Worm (Caenorhabditis elegans) whole organism, young adult: ENCODE data around the gene hrg-5.

Source experiments
- B0035.1 ChIP-seq: sonication (generic microtip); optimal IDR thresholded peaks from 2 replicates; lab custom pipeline; 2016; ENCODE audit warnings: missing genetic modification characterization, mild to moderate bottlenecking, missing compliant biosample characterization, missing genotype, missing genetic modification reagents
- C17E4.6 ChIP-seq: fragments of 200-800 bp; sonication (Bioruptor generic); IDR thresholded peaks from 2 replicates; pipeline ENCODE4 v1.3.6; 2022; ENCODE audit warnings: missing genetic modification reagents, missing genetic modification characterization, missing compliant biosample characterization
- D2030.7 ChIP-seq: fragments of 200-800 bp; sonication (Bioruptor generic); IDR thresholded peaks from 2 replicates; pipeline ENCODE4 v1.3.6; 2022; ENCODE audit warnings: missing genetic modification reagents, missing genetic modification characterization, missing compliant biosample characterization
- F33H1.4 ChIP-seq: fragments of 200-800 bp; sonication (Bioruptor generic); IDR thresholded peaks from 2 replicates; pipeline ENCODE4 v1.3.6; 2022; ENCODE audit warnings: missing genetic modification reagents, missing genetic modification characterization, missing compliant biosample characterization
- F52B5.7 ChIP-seq: sonication (generic microtip); optimal IDR thresholded peaks from 2 replicates; lab custom pipeline; 2016; ENCODE audit warnings: mild to moderate bottlenecking, missing genetic modification characterization, missing compliant biosample characterization
- K11D2.4 ChIP-seq: fragments of 200-800 bp; sonication (Bioruptor generic); IDR thresholded peaks from 2 replicates; pipeline ENCODE4 v1.3.6; 2022; ENCODE audit warnings: missing genetic modification reagents, missing genetic modification characterization, missing compliant biosample characterization
- Y53G8AR.9 ChIP-seq: fragments of 200-800 bp; sonication (Bioruptor generic); conservative IDR thresholded peaks from 2 replicates; pipeline ENCODE4 v1.3.6; 2022; ENCODE audit warnings: missing genetic modification reagents, missing genetic modification characterization, missing compliant biosample characterization
- Y67H2A.10 ChIP-seq: fragments of 200-800 bp; sonication (Bioruptor generic); conservative IDR thresholded peaks from 2 replicates; pipeline ENCODE4 v1.3.6; 2022; ENCODE audit warnings: missing genetic modification reagents, missing genetic modification characterization, missing compliant biosample characterization
- Y79H2A.3 ChIP-seq: fragments of 200-800 bp; sonication (Bioruptor generic); conservative IDR thresholded peaks from 2 replicates; pipeline ENCODE4 v1.3.6; 2022; ENCODE audit warnings: missing genetic modification reagents, missing genetic modification characterization, missing compliant biosample characterization
- akir-1 ChIP-seq: fragments of 200-800 bp; sonication (Bioruptor generic); optimal IDR thresholded peaks from 2 replicates; lab custom pipeline; 2018; ENCODE audit warnings: mild to moderate bottlenecking, missing genetic modification characterization, moderate library complexity, missing compliant biosample characterization
- aptf-2 ChIP-seq: fragments of 200-800 bp; sonication (Bioruptor generic); conservative IDR thresholded peaks from 2 replicates; pipeline ENCODE4 v1.3.6; 2022; ENCODE audit warnings: missing genetic modification reagents, missing genetic modification characterization, missing compliant biosample characterization
- attf-3 ChIP-seq: fragments of 200-800 bp; sonication (Bioruptor generic); conservative IDR thresholded peaks from 2 replicates; pipeline ENCODE4 v1.3.6; 2022; ENCODE audit warnings: missing genetic modification reagents, missing genetic modification characterization, missing compliant biosample characterization
- attf-6 ChIP-seq: fragments of 200-800 bp; sonication (Bioruptor generic); IDR thresholded peaks from 2 replicates; pipeline ENCODE4 v1.3.6; 2022; ENCODE audit warnings: missing genetic modification reagents, missing genetic modification characterization, missing compliant biosample characterization
- ccch-3 ChIP-seq: fragments of 200-800 bp; sonication (Bioruptor generic); optimal IDR thresholded peaks from 2 replicates; lab custom pipeline; 2018; ENCODE audit warnings: mild to moderate bottlenecking, missing genetic modification characterization, missing compliant biosample characterization
- cebp-1 ChIP-seq, 2 experiments: fragments of 200-800 bp in 1 of 2; sonication (Bioruptor generic) in 1 of 2; sonication (generic microtip) in 1 of 2; IDR thresholded peaks in 1 of 2; optimal IDR thresholded peaks in 1 of 2; 2 replicates each; pipeline versions ENCODE4 v1.3.6 to Lab custom; 2017 to 2022; ENCODE audit warnings: missing compliant biosample characterization in 2 of 2, missing genetic modification characterization in 2 of 2, mild to moderate bottlenecking in 1 of 2, missing genetic modification reagents in 1 of 2, moderate library complexity in 1 of 2
- ceh-100 ChIP-seq: fragments of 200-800 bp; sonication (Bioruptor generic); IDR thresholded peaks from 2 replicates; pipeline ENCODE4 v1.3.6; 2022; ENCODE audit warnings: missing genetic modification reagents, missing genetic modification characterization, missing compliant biosample characterization
- ceh-40 ChIP-seq: fragments of 200-800 bp; sonication (Bioruptor generic); IDR thresholded peaks from 2 replicates; pipeline ENCODE4 v1.3.6; 2022; ENCODE audit warnings: missing genetic modification characterization, missing compliant biosample characterization
- chd-7 ChIP-seq: sonication (generic microtip); optimal IDR thresholded peaks from 2 replicates; lab custom pipeline; 2016; ENCODE audit warnings: mild to moderate bottlenecking, missing genetic modification characterization, moderate library complexity, missing compliant biosample characterization
- die-1 ChIP-seq: sonication (generic microtip); optimal IDR thresholded peaks from 2 replicates; lab custom pipeline; 2016; ENCODE audit warnings: missing genotype, mild to moderate bottlenecking, missing genetic modification characterization, missing compliant biosample characterization
- egl-44 ChIP-seq: fragments of 200-800 bp; sonication (Bioruptor generic); IDR thresholded peaks from 2 replicates; pipeline ENCODE4 v1.3.6; 2022; ENCODE audit warnings: missing genetic modification reagents, missing genetic modification characterization, missing compliant biosample characterization
- ekl-4 ChIP-seq: fragments of 200-800 bp; sonication (Bioruptor generic); IDR thresholded peaks from 2 replicates; pipeline ENCODE4 v1.3.6; 2022; ENCODE audit warnings: missing genetic modification reagents, missing genetic modification characterization, missing compliant biosample characterization
- gei-17 ChIP-seq: fragments of 200-800 bp; sonication (Bioruptor generic); optimal IDR thresholded peaks from 2 replicates; lab custom pipeline; 2018; ENCODE audit warnings: mild to moderate bottlenecking, missing genetic modification characterization, missing compliant biosample characterization
- hlh-12 ChIP-seq: sonication (generic microtip); optimal IDR thresholded peaks from 2 replicates; lab custom pipeline; 2016; ENCODE audit warnings: missing genetic modification characterization, missing compliant biosample characterization
- hmg-1.2 ChIP-seq: fragments of 200-800 bp; sonication (Bioruptor generic); IDR thresholded peaks from 2 replicates; pipeline ENCODE4 v1.3.6; 2022; ENCODE audit warnings: missing genetic modification reagents, missing genetic modification characterization, missing compliant biosample characterization
- lin-40 ChIP-seq: sonication (generic microtip); optimal IDR thresholded peaks from 2 replicates; lab custom pipeline; 2016; ENCODE audit warnings: missing genetic modification characterization, mild to moderate bottlenecking, missing compliant biosample characterization, missing genotype, missing genetic modification reagents
- lir-1 ChIP-seq: fragments of 200-800 bp; sonication (Bioruptor generic); conservative IDR thresholded peaks from 2 replicates; pipeline ENCODE4 v1.3.6; 2022; ENCODE audit warnings: missing genetic modification reagents, missing genetic modification characterization, missing compliant biosample characterization
- lsl-1 ChIP-seq: fragments of 200-800 bp; sonication (Bioruptor generic); optimal IDR thresholded peaks from 2 replicates; lab custom pipeline; 2018; ENCODE audit warnings: mild to moderate bottlenecking, missing genetic modification characterization, moderate library complexity, missing compliant biosample characterization
- madf-3 ChIP-seq: fragments of 200-800 bp; sonication (Bioruptor generic); IDR thresholded peaks from 2 replicates; pipeline ENCODE4 v1.3.6; 2022; ENCODE audit warnings: missing genetic modification reagents, missing genetic modification characterization, missing compliant biosample characterization
- madf-6 ChIP-seq: fragments of 200-800 bp; sonication (Bioruptor generic); IDR thresholded peaks from 2 replicates; pipeline ENCODE4 v1.3.6; 2022; ENCODE audit warnings: missing genetic modification reagents, missing genetic modification characterization, missing compliant biosample characterization
- madf-8 ChIP-seq: fragments of 200-800 bp; sonication (Bioruptor generic); conservative IDR thresholded peaks from 2 replicates; pipeline ENCODE4 v1.3.6; 2022; ENCODE audit warnings: missing genetic modification reagents, missing genetic modification characterization, missing compliant biosample characterization
- mcd-1 ChIP-seq: fragments of 200-800 bp; sonication (Bioruptor generic); IDR thresholded peaks from 2 replicates; pipeline ENCODE4 v1.3.6; 2022; ENCODE audit warnings: missing genetic modification reagents, missing genetic modification characterization, missing compliant biosample characterization
- mel-28 ChIP-seq: sonication (generic microtip); optimal IDR thresholded peaks from 2 replicates; lab custom pipeline; 2016; ENCODE audit warnings: borderline replicate concordance, mild to moderate bottlenecking, missing genetic modification characterization, missing compliant biosample characterization
- nhr-120 ChIP-seq: fragments of 200-800 bp; sonication (Bioruptor generic); IDR thresholded peaks from 2 replicates; pipeline ENCODE4 v1.3.6; 2022; ENCODE audit warnings: missing genetic modification characterization, missing compliant biosample characterization
- nhr-27 ChIP-seq: fragments of 200-800 bp; sonication (Bioruptor generic); optimal IDR thresholded peaks from 2 replicates; lab custom pipeline; 2018; ENCODE audit warnings: mild to moderate bottlenecking, missing genetic modification characterization, moderate library complexity, missing compliant biosample characterization
- nhr-90 ChIP-seq: sonication (generic microtip); optimal IDR thresholded peaks from 2 replicates; lab custom pipeline; 2016; ENCODE audit warnings: missing genotype, mild to moderate bottlenecking, missing genetic modification characterization, missing compliant biosample characterization
- rcor-1 ChIP-seq: fragments of 200-800 bp; sonication (Bioruptor generic); IDR thresholded peaks from 2 replicates; pipeline ENCODE4 v1.3.6; 2022; ENCODE audit warnings: missing genetic modification reagents, missing genetic modification characterization, missing compliant biosample characterization
- rec-8 ChIP-seq, 2 experiments: sonication (generic microtip); optimal IDR thresholded peaks; 2 replicates each; lab custom pipeline; 2016; ENCODE audit warnings: mild to moderate bottlenecking in 2 of 2, missing genetic modification characterization in 2 of 2, missing genetic modification reagents in 2 of 2, missing genotype in 2 of 2, missing biosample characterization in 1 of 2, missing compliant biosample characterization in 1 of 2, moderate library complexity in 1 of 2

hrg-5 gene

ce11 chrIV:11063962-11064361 lies 34.7 kb upstream of the hrg-5 start, which contains the start of gene ttr-16:
Gene ttr-16, minus strand, starts transcription at chrIV:11064137.
- TF ChIP-seq lir-1 (GFP tag; lab: Robert Waterston, UW) (no peak), rec-8 (tag; optimal IDR thresholded peaks at IDR 0.05; lab: Kevin White, UChicago) (no peak)
- TF ChIP-seq, all 124 proteins: peak for 0

- 0 out of 2 replicates have a peak, but pooled peaks have one; percentile 3 for TF ChIP-seq madf-3 (GFP tag; lab: Robert Waterston, UW)
- TF ChIP-seq Y79H2A.3 (GFP tag; lab: Robert Waterston, UW), result no peak
Measured at ce11 chrIV:11062984-11063613, 33.9 kb upstream of the hrg-5 start.

- TF ChIP-seq F33H1.4, result peak; percentile 51; the same call in 1 of the 2 replicates
- TF ChIP-seq ceh-100 (GFP tag; lab: Robert Waterston, UW), result peak; percentile 93
- TF ChIP-seq D2030.7 (GFP tag; lab: Robert Waterston, UW), result peak; percentile 53; the same call in 1 of the 2 replicates
- TF ChIP-seq mcd-1 (GFP tag; lab: Robert Waterston, UW), result peak; percentile 73
- peak; percentile 20; the same call in 1 of the 2 replicates for TF ChIP-seq madf-8
- TF ChIP-seq rcor-1 (GFP tag; lab: Robert Waterston, UW), result 0 out of 2 replicates have a peak, but pooled peaks have one; percentile 25
- TF ChIP-seq hmg-1.2 (GFP tag; lab: Robert Waterston, UW), result peak; percentile 91
- TF ChIP-seq rec-8 (tag; optimal IDR thresholded peaks at IDR 0.05; lab: Kevin White, UChicago), result no peak
- TF ChIP-seq lir-1 (GFP tag; lab: Robert Waterston, UW), result no peak
- TF ChIP-seq lsl-1 (GFP tag; lab: Kevin White, UChicago), result peak; percentile 60
- TF ChIP-seq madf-6 (GFP tag; lab: Robert Waterston, UW), result peak; percentile 56; the same call in 1 of the 2 replicates
- TF ChIP-seq Y79H2A.3 (GFP tag; lab: Robert Waterston, UW), result no peak
Measured at ce11 chrIV:11053652-11054317, 24.6 kb upstream of the hrg-5 start, which contains the start of the genes F36H1.12 and lin-3. Gene F36H1.12, minus strand, starts transcription at chrIV:11053702. Gene lin-3, plus strand, starts transcription at chrIV:11054308.

ce11 chrIV:11051963-11052362 lies 22.7 kb upstream of the hrg-5 start:
- no peak for TF ChIP-seq F52B5.7 (tag; lab: Kevin White, UChicago)
- TF ChIP-seq attf-3 (GFP tag; lab: Robert Waterston, UW), result no peak
- no peak for TF ChIP-seq ccch-3 (GFP tag; lab: Kevin White, UChicago)
- TF ChIP-seq nhr-90 (tag; lab: Kevin White, UChicago), result no peak
- TF ChIP-seq egl-44, result no peak
- TF ChIP-seq akir-1 (GFP tag; lab: Kevin White, UChicago), result no peak
- no peak for TF ChIP-seq gei-17 (GFP tag; lab: Kevin White, UChicago)
- TF ChIP-seq hlh-12, result no peak
- TF ChIP-seq C17E4.6, result no peak
- no peak for TF ChIP-seq K11D2.4 (GFP tag; lab: Robert Waterston, UW)
- no peak for TF ChIP-seq lin-40 (tag; lab: Kevin White, UChicago)
- no peak for TF ChIP-seq Y53G8AR.9 (GFP tag; lab: Robert Waterston, UW)
- TF ChIP-seq nhr-120 (GFP tag; lab: Robert Waterston, UW), result no peak

ce11 chrIV:11049806-11050205 lies 20.6 kb upstream of the hrg-5 start, which contains the start of gene F36H1.3:
Gene F36H1.3, plus strand, starts transcription at chrIV:11050128.
- TF ChIP-seq madf-6 (GFP tag; lab: Robert Waterston, UW) (no peak), ceh-40 (no peak), chd-7 (no peak), Y67H2A.10 (no peak), B0035.1 (no peak), nhr-27 (tag; lab: Kevin White, UChicago) (no peak), die-1 (tag; lab: Kevin White, UChicago) (no peak), aptf-2 (no peak), cebp-1 (GFP tag; IDR thresholded peaks at IDR 0.05; lab: Robert Waterston, UW) (no peak), cebp-1 (tag; optimal IDR thresholded peaks at IDR 0.05; lab: Kevin White, UChicago) (no peak), mel-28 (tag; lab: Kevin White, UChicago) (no peak), attf-6 (GFP tag; lab: Robert Waterston, UW) (no peak), F52B5.7 (tag; lab: Kevin White, UChicago) (no peak), ekl-4 (GFP tag; lab: Robert Waterston, UW) (no peak)
- TF ChIP-seq, all 124 proteins: peak for 0
